1 fruit fly cellular context compared by ENCODE assay signal in the genomic region with DNA sequence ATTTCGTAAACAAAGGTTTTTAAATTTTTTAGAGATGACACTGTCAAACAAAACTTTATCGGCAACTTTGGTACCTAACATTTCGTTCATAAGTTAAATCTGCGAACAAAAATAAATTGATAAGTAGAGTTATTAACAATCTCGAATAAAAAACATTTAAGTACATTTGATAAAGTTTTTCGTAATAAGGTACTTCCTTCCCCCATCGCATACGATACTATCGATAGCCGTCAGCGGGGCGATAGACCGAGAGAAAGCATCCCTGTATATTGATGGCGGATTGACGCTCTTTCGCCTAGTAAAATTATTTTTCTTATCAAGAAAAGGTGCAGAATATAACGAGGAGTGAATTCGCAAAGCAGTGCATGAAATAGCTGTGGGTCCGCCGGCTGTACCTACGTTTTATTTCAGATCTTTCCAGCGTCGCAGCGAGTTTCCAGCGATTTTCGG.
A peak's percentile ranks its signal among the peaks of the same experiment; 100 is the strongest.
TF ChIP-seq lines count a peak whose summit lies in the region.

A gene (minus strand): TSS at position 38 of the 450 bp plus-strand sequence.
A gene (plus strand): TSS at position 245 of the 450 bp plus-strand sequence.

TF ChIP-seq in whole organism, embryonic, 481 proteins besides CTCF, POLR2A, EP300 and RAD21 (continued from another document and continues in another):
- TF ChIP-seq gfzf (GFP tag; optimal IDR thresholded peaks at IDR 0.05; lab: Kevin White, UChicago) (peak; percentile 37), NfI (GFP tag; optimal IDR thresholded peaks at IDR 0.05; lab: Kevin White, UChicago) (peak; percentile 86), HHEX (GFP tag; optimal IDR thresholded peaks at IDR 0.05; lab: Kevin White, UChicago) (peak; percentile 57), sisA (GFP tag; IDR thresholded peaks at IDR 0.05; lab: Robert Waterston, UW) (peak; percentile 84), al (GFP tag; IDR thresholded peaks at IDR 0.05; lab: Robert Waterston, UW) (peak; percentile 75), CG10654 (GFP tag; optimal IDR thresholded peaks at IDR 0.05; lab: Kevin White, UChicago) (peak; percentile 61), ato (GFP tag; IDR thresholded peaks at IDR 0.05; lab: Robert Waterston, UW; ENCODE audit: partially characterized antibody) (peak; percentile 88), ssp (GFP tag; IDR thresholded peaks at IDR 0.05; lab: Robert Waterston, UW) (peak; percentile 82), btn (GFP tag; optimal IDR thresholded peaks at IDR 0.05; lab: Kevin White, UChicago) (peak; percentile 56), Bdp1 (GFP tag; optimal IDR thresholded peaks at IDR 0.05; lab: Kevin White, UChicago) (peak; percentile 78), CG30431 (GFP tag; optimal IDR thresholded peaks at IDR 0.05; lab: Kevin White, UChicago) (peak; percentile 37), BtbVII (GFP tag; optimal IDR thresholded peaks at IDR 0.05; lab: Kevin White, UChicago) (peak; percentile 6), CG6272 (GFP tag; IDR thresholded peaks at IDR 0.05; lab: Robert Waterston, UW) (peak; percentile 85), CG13424 (tag; optimal IDR thresholded peaks at IDR 0.05; lab: Kevin White, UChicago) (peak; percentile 87), CG3847 (GFP tag; IDR thresholded peaks at IDR 0.05; lab: Robert Waterston, UW) (peak; percentile 85), HmgZ (tag; optimal IDR thresholded peaks at IDR 0.05; lab: Kevin White, UChicago) (peak; percentile 82), CG2889 (GFP tag; IDR thresholded peaks at IDR 0.05; lab: Robert Waterston, UW) (peak; percentile 71; the same call in 1 of the 3 replicates), dmrt99B (tag; optimal IDR thresholded peaks at IDR 0.05; lab: Kevin White, UChicago) (no peak), eyg (GFP tag; optimal IDR thresholded peaks at IDR 0.05; lab: Kevin White, UChicago) (peak; percentile 88), z (GFP tag; IDR thresholded peaks at IDR 0.05; lab: Robert Waterston, UW) (no peak), tup (GFP tag; optimal IDR thresholded peaks at IDR 0.05; lab: Kevin White, UChicago) (peak; percentile 71), phol (tag; optimal IDR thresholded peaks at IDR 0.05; lab: Kevin White, UChicago) (peak; percentile 96), fd96Cb (tag; optimal IDR thresholded peaks at IDR 0.05; lab: Kevin White, UChicago) (peak; percentile 60), lov (optimal IDR thresholded peaks at IDR 0.05; lab: Kevin White, UChicago) (no peak), lov (GFP tag; IDR thresholded peaks at IDR 0.05; lab: Robert Waterston, UW) (peak; percentile 71; the same call in 2 of the 3 replicates), CG9437 (GFP tag; optimal IDR thresholded peaks at IDR 0.05; lab: Kevin White, UChicago) (peak; percentile 82), lab (GFP tag; optimal IDR thresholded peaks at IDR 0.05; lab: Kevin White, UChicago) (peak; percentile 84), br (optimal IDR thresholded peaks at IDR 0.05; lab: Kevin White, UChicago) (no peak), disco-r (GFP tag; optimal IDR thresholded peaks at IDR 0.05; lab: Kevin White, UChicago) (peak; percentile 77), Hsf (GFP tag; optimal IDR thresholded peaks at IDR 0.05; lab: Kevin White, UChicago) (peak; percentile 91), CG10462 (GFP tag; optimal IDR thresholded peaks at IDR 0.05; lab: Kevin White, UChicago) (peak; percentile 80), zfh2 (GFP tag; optimal IDR thresholded peaks at IDR 0.05; lab: Kevin White, UChicago) (peak; percentile 93), Hr51 (GFP tag; optimal IDR thresholded peaks at IDR 0.05; lab: Kevin White, UChicago) (peak; percentile 80 to 91), Dbx (GFP tag; IDR thresholded peaks at IDR 0.05; lab: Robert Waterston, UW) (peak; percentile 90), gce (GFP tag; IDR thresholded peaks at IDR 0.05; lab: Robert Waterston, UW) (0 out of 3 replicates have a peak, but pooled peaks have one; percentile 33), gem (tag; optimal IDR thresholded peaks at IDR 0.05; lab: Kevin White, UChicago) (peak; percentile 88), fu2 (GFP tag; optimal IDR thresholded peaks at IDR 0.05; lab: Kevin White, UChicago) (peak; percentile 90), tio (GFP tag; optimal IDR thresholded peaks at IDR 0.05; lab: Kevin White, UChicago) (no peak), gro (GFP tag; optimal IDR thresholded peaks at IDR 0.05; lab: Kevin White, UChicago) (peak; percentile 91), mld (GFP tag; IDR thresholded peaks at IDR 0.05; lab: Robert Waterston, UW; ENCODE audit: partially characterized antibody) (peak; percentile 93), CG10979 (tag; optimal IDR thresholded peaks at IDR 0.05; lab: Kevin White, UChicago) (peak; percentile 77), sug (tag; optimal IDR thresholded peaks at IDR 0.05; lab: Kevin White, UChicago) (peak; percentile 88), Oli (tag; optimal IDR thresholded peaks at IDR 0.05; lab: Kevin White, UChicago) (peak; percentile 66), luna (GFP tag; optimal IDR thresholded peaks at IDR 0.05; lab: Kevin White, UChicago) (peak; percentile 64), hth (optimal IDR thresholded peaks at IDR 0.05; lab: Kevin White, UChicago) (no peak), cad (GFP tag; optimal IDR thresholded peaks at IDR 0.05; lab: Kevin White, UChicago) (no peak), CG7928 (GFP tag; optimal IDR thresholded peaks at IDR 0.05; lab: Kevin White, UChicago) (peak; percentile 49), HLH3B (GFP tag; IDR thresholded peaks at IDR 0.05; lab: Robert Waterston, UW) (peak; percentile 75), NC2β (GFP tag; optimal IDR thresholded peaks at IDR 0.05; lab: Kevin White, UChicago) (peak; percentile 86), sens (GFP tag; lab: Kevin White, UChicago) (peak; percentile 98), peb (GFP tag; IDR thresholded peaks at IDR 0.05; lab: Robert Waterston, UW) (peak; percentile 50; the same call in 1 of the 2 replicates), gt (GFP tag; IDR thresholded peaks at IDR 0.05; lab: Robert Waterston, UW) (0 out of 2 replicates have a peak, but pooled peaks have one; percentile 40), cwo (GFP tag; optimal IDR thresholded peaks at IDR 0.05; lab: Kevin White, UChicago) (peak; percentile 59), CoRest (tag; optimal IDR thresholded peaks at IDR 0.05; lab: Kevin White, UChicago) (peak; percentile 88), CG3407 (GFP tag; optimal IDR thresholded peaks at IDR 0.05; lab: Kevin White, UChicago) (peak; percentile 60), schlank (tag; optimal IDR thresholded peaks at IDR 0.05; lab: Kevin White, UChicago) (peak; percentile 62), ara (GFP tag; IDR thresholded peaks at IDR 0.05; lab: Robert Waterston, UW) (peak; percentile 82), lola (GFP tag; optimal IDR thresholded peaks at IDR 0.05; lab: Kevin White, UChicago) (peak in 1 of 3 experiments; percentile 80), CrebB (tag; optimal IDR thresholded peaks at IDR 0.05; lab: Kevin White, UChicago) (peak; percentile 54), CG17361 (GFP tag; IDR thresholded peaks at IDR 0.05; lab: Robert Waterston, UW) (peak; percentile 91), CG17359 (tag; optimal IDR thresholded peaks at IDR 0.05; lab: Kevin White, UChicago) (peak; percentile 82), CG7786 (GFP tag; optimal IDR thresholded peaks at IDR 0.05; lab: Kevin White, UChicago) (peak; percentile 91), CG7271 (tag; optimal IDR thresholded peaks at IDR 0.05; lab: Kevin White, UChicago) (peak; percentile 74), kah (GFP tag; optimal IDR thresholded peaks at IDR 0.05; lab: Kevin White, UChicago) (peak; percentile 29), Nf-YB (GFP tag; optimal IDR thresholded peaks at IDR 0.05; lab: Kevin White, UChicago) (peak; percentile 53), dysf (GFP tag; IDR thresholded peaks at IDR 0.05; lab: Robert Waterston, UW) (peak; percentile 77), cas (GFP tag; IDR thresholded peaks at IDR 0.05; lab: Robert Waterston, UW) (peak; percentile 68; the same call in 1 of the 2 replicates), CG12744 (GFP tag; optimal IDR thresholded peaks at IDR 0.05; lab: Kevin White, UChicago) (peak; percentile 77), eve (GFP tag; optimal IDR thresholded peaks at IDR 0.05; lab: Kevin White, UChicago) (no peak), CG18599 (GFP tag; optimal IDR thresholded peaks at IDR 0.05; lab: Kevin White, UChicago) (peak; percentile 81), CG11695 (GFP tag; IDR thresholded peaks at IDR 0.05; lab: Robert Waterston, UW) (peak; percentile 53; the same call in 1 of the 3 replicates), dan (GFP tag; IDR thresholded peaks at IDR 0.05; lab: Robert Waterston, UW) (no peak), CG3163 (GFP tag; optimal IDR thresholded peaks at IDR 0.05; lab: Kevin White, UChicago) (peak; percentile 78), CG1647 (GFP tag; optimal IDR thresholded peaks at IDR 0.05; lab: Kevin White, UChicago) (peak; percentile 88), Trl (optimal IDR thresholded peaks at IDR 0.05; lab: Kevin White, UChicago) (no peak), Trl (GFP tag; optimal IDR thresholded peaks at IDR 0.05; lab: Kevin White, UChicago) (peak; percentile 92), wor (GFP tag; IDR thresholded peaks at IDR 0.05; lab: Robert Waterston, UW) (peak; percentile 65), run (tag; optimal IDR thresholded peaks at IDR 0.05; lab: Kevin White, UChicago) (no peak), bab2 (GFP tag; optimal IDR thresholded peaks at IDR 0.05; lab: Kevin White, UChicago) (peak; percentile 90), chinmo (GFP tag; IDR thresholded peaks at IDR 0.05; lab: Robert Waterston, UW; ENCODE audit: partially characterized antibody) (peak; percentile 86), Spps (tag; optimal IDR thresholded peaks at IDR 0.05; lab: Kevin White, UChicago) (peak; percentile 65), dmrt11E (tag; optimal IDR thresholded peaks at IDR 0.05; lab: Kevin White, UChicago) (peak; percentile 74), Gsc (GFP tag; IDR thresholded peaks at IDR 0.05; lab: Robert Waterston, UW) (0 out of 2 replicates have a peak, but pooled peaks have one; percentile 20), nerfin-1 (tag; optimal IDR thresholded peaks at IDR 0.05; lab: Kevin White, UChicago) (peak; percentile 77), Dip2 (GFP tag; IDR thresholded peaks at IDR 0.05; lab: Robert Waterston, UW) (no peak), oc (tag; optimal IDR thresholded peaks at IDR 0.05; lab: Kevin White, UChicago) (no peak), H15 (GFP tag; IDR thresholded peaks at IDR 0.05; lab: Robert Waterston, UW) (peak; percentile 84), CG1529 (GFP tag; optimal IDR thresholded peaks at IDR 0.05; lab: Kevin White, UChicago) (peak; percentile 58), BEAF-32 (GFP tag; optimal IDR thresholded peaks at IDR 0.05; lab: Kevin White, UChicago) (peak; percentile 97), CG31224 (GFP tag; IDR thresholded peaks at IDR 0.05; lab: Robert Waterston, UW) (peak; percentile 82), pan (optimal IDR thresholded peaks at IDR 0.05; lab: Kevin White, UChicago) (no peak), pan (GFP tag; optimal IDR thresholded peaks at IDR 0.05 in 1 of 2, IDR thresholded peaks at IDR 0.05 in 1 of 2) (peak in 1 of 2 experiments; percentile 87), usp (GFP tag; optimal IDR thresholded peaks at IDR 0.05; lab: Kevin White, UChicago) (no peak), seq (GFP tag; IDR thresholded peaks at IDR 0.05; lab: Robert Waterston, UW) (peak; percentile 73), CG17568 (GFP tag; optimal IDR thresholded peaks at IDR 0.05; lab: Kevin White, UChicago) (no peak), hb (GFP tag; IDR thresholded peaks at IDR 0.05; lab: Robert Waterston, UW; ENCODE audit: partially characterized antibody) (peak; percentile 95), CG14965 (GFP tag; optimal IDR thresholded peaks at IDR 0.05; lab: Kevin White, UChicago; ENCODE audit: borderline replicate concordance) (peak; percentile 18), CG8388 (GFP tag; optimal IDR thresholded peaks at IDR 0.05; lab: Kevin White, UChicago) (peak; percentile 81), Dll (GFP tag; IDR thresholded peaks at IDR 0.05; lab: Robert Waterston, UW; ENCODE audit: partially characterized antibody) (peak; percentile 98), CkIIα-i1 (GFP tag; IDR thresholded peaks at IDR 0.05; lab: Robert Waterston, UW) (no peak), CG14710 (tag; optimal IDR thresholded peaks at IDR 0.05; lab: Kevin White, UChicago) (peak; percentile 90), Dip3 (GFP tag; optimal IDR thresholded peaks at IDR 0.05; lab: Kevin White, UChicago) (peak; percentile 87), tna (GFP tag; IDR thresholded peaks at IDR 0.05; lab: Robert Waterston, UW; ENCODE audit: partially characterized antibody) (peak; percentile 89), CG4360 (GFP tag; IDR thresholded peaks at IDR 0.05; lab: Robert Waterston, UW) (no peak), nmo (GFP tag; optimal IDR thresholded peaks at IDR 0.05; lab: Kevin White, UChicago) (peak; percentile 91), CG4854 (GFP tag; optimal IDR thresholded peaks at IDR 0.05; lab: Kevin White, UChicago) (peak; percentile 78), YL-1 (GFP tag; optimal IDR thresholded peaks at IDR 0.05; lab: Kevin White, UChicago) (peak; percentile 91), chif (GFP tag; optimal IDR thresholded peaks at IDR 0.05; lab: Kevin White, UChicago) (peak; percentile 86), CG6813 (GFP tag; optimal IDR thresholded peaks at IDR 0.05; lab: Kevin White, UChicago) (peak; percentile 23), Optix (GFP tag; IDR thresholded peaks at IDR 0.05; lab: Robert Waterston, UW) (peak; percentile 66; the same call in 2 of the 3 replicates), esg (GFP tag; conservative IDR thresholded peaks at IDR 0.05; lab: Robert Waterston, UW) (peak; percentile 83), pfk (GFP tag; optimal IDR thresholded peaks at IDR 0.05; lab: Kevin White, UChicago) (no peak), tap (tag; optimal IDR thresholded peaks at IDR 0.05; lab: Kevin White, UChicago) (peak; percentile 63), Hmr (GFP tag; optimal IDR thresholded peaks at IDR 0.05; lab: Kevin White, UChicago) (no peak), CG9727 (GFP tag; optimal IDR thresholded peaks at IDR 0.05; lab: Kevin White, UChicago) (peak; percentile 86), CG17328 (GFP tag; IDR thresholded peaks at IDR 0.05; lab: Robert Waterston, UW) (peak; percentile 83), CG31388 (GFP tag; optimal IDR thresholded peaks at IDR 0.05; lab: Kevin White, UChicago) (peak; percentile 36), CG15011 (GFP tag; optimal IDR thresholded peaks at IDR 0.05; lab: Kevin White, UChicago) (no peak), Deaf1 (tag; optimal IDR thresholded peaks at IDR 0.05; lab: Kevin White, UChicago) (no peak), Dref (GFP tag; IDR thresholded peaks at IDR 0.05; lab: Robert Waterston, UW) (peak; percentile 92), pum (GFP tag; optimal IDR thresholded peaks at IDR 0.05; lab: Kevin White, UChicago) (peak; percentile 91), CG15696 (tag; optimal IDR thresholded peaks at IDR 0.05; lab: Kevin White, UChicago) (peak; percentile 79), CG2678 (tag; optimal IDR thresholded peaks at IDR 0.05; lab: Kevin White, UChicago) (peak; percentile 85), CG13287 (GFP tag; IDR thresholded peaks at IDR 0.05; lab: Robert Waterston, UW; ENCODE audit: partially characterized antibody) (peak; percentile 95)
